Fruit fly (Drosophila melanogaster) whole organism, embryonic: Measurements from ENCODE around the gene Xe7.

Source experiments
- ATbp ChIP-seq: fragments of 200-800 bp; sonication (Bioruptor generic); optimal IDR thresholded peaks from 2 replicates; lab custom pipeline; 2017; ENCODE audit warnings: missing biosample characterization, mild to moderate bottlenecking, missing genetic modification characterization, missing genetic modification reagents
- BEAF-32 ChIP-seq: fragments of 200-800 bp; sonication (Bioruptor generic); optimal IDR thresholded peaks from 3 replicates; lab custom pipeline; 2017; ENCODE audit warnings: missing biosample characterization, missing genetic modification characterization, mild to moderate bottlenecking, moderate library complexity, missing genetic modification reagents
- CG10462 ChIP-seq: fragments of 200-800 bp; sonication (Bioruptor generic); optimal IDR thresholded peaks from 2 replicates; lab custom pipeline; 2016; ENCODE audit warnings: missing biosample characterization, missing genetic modification characterization
- CG10979 ChIP-seq: fragments of 200-800 bp; sonication (Bioruptor generic); optimal IDR thresholded peaks from 2 replicates; lab custom pipeline; 2018; ENCODE audit warnings: missing biosample characterization, mild to moderate bottlenecking, missing genetic modification characterization, moderate library complexity
- CG11085 ChIP-seq: fragments of 200-800 bp; sonication (Bioruptor generic); IDR thresholded peaks from 2 replicates; pipeline ENCODE4 v1.3.6; 2022; ENCODE audit warnings: missing biosample characterization, missing genetic modification characterization
- CG11696 ChIP-seq: fragments of 200-800 bp; sonication (Bioruptor generic); IDR thresholded peaks from 2 replicates; pipeline ENCODE4 v1.3.6; 2022; ENCODE audit warnings: missing biosample characterization, missing genetic modification characterization
- CG12942 ChIP-seq: fragments of 200-800 bp; sonication (Bioruptor generic); optimal IDR thresholded peaks from 3 replicates; lab custom pipeline; 2016; ENCODE audit warnings: missing biosample characterization, missing genetic modification characterization
- CG15269 ChIP-seq: fragments of 200-800 bp; sonication (Bioruptor generic); optimal IDR thresholded peaks from 2 replicates; lab custom pipeline; 2018; ENCODE audit warnings: missing biosample characterization, mild to moderate bottlenecking, missing genetic modification characterization, moderate library complexity
- CG1647 ChIP-seq: fragments of 200-800 bp; sonication (Bioruptor generic); optimal IDR thresholded peaks from 3 replicates; lab custom pipeline; 2016; ENCODE audit warnings: missing biosample characterization, missing genetic modification characterization
- CG16863 ChIP-seq: fragments of 200-800 bp; sonication (Bioruptor generic); optimal IDR thresholded peaks from 3 replicates; lab custom pipeline; 2016; ENCODE audit warnings: missing biosample characterization, missing genetic modification characterization
- CG17802 ChIP-seq: fragments of 200-800 bp; sonication (Bioruptor generic); optimal IDR thresholded peaks from 2 replicates; lab custom pipeline; 2018; ENCODE audit warnings: missing biosample characterization, mild to moderate bottlenecking, missing genetic modification characterization, moderate library complexity
- CG18476 ChIP-seq: fragments of 200-800 bp; sonication (Bioruptor generic); optimal IDR thresholded peaks from 2 replicates; lab custom pipeline; 2016; ENCODE audit warnings: missing biosample characterization, mild to moderate bottlenecking, missing genetic modification characterization
- CG2199 ChIP-seq: fragments of 200-800 bp; sonication (Bioruptor generic); IDR thresholded peaks from 3 replicates; pipeline ENCODE4 v1.3.6; 2022; ENCODE audit warnings: missing biosample characterization, missing genetic modification characterization
- CG3838 ChIP-seq: fragments of 200-800 bp; sonication (Bioruptor generic); optimal IDR thresholded peaks from 3 replicates; lab custom pipeline; 2016; ENCODE audit warnings: missing biosample characterization, missing genetic modification characterization
- CG3847 ChIP-seq: fragments of 200-800 bp; sonication (Bioruptor generic); IDR thresholded peaks from 2 replicates; pipeline ENCODE4 v1.3.6; 2022; ENCODE audit warnings: missing biosample characterization, missing genetic modification characterization
- CG43689 ChIP-seq: fragments of 200-800 bp; sonication (Bioruptor generic); IDR thresholded peaks from 2 replicates; pipeline ENCODE4 v1.3.6; 2022; ENCODE audit warnings: missing biosample characterization, missing genetic modification characterization
- CG4424 ChIP-seq: fragments of 200-800 bp; sonication (Bioruptor generic); optimal IDR thresholded peaks from 3 replicates; lab custom pipeline; 2016; ENCODE audit warnings: missing biosample characterization, missing genetic modification characterization
- CG4707 ChIP-seq: fragments of 200-800 bp; sonication (Bioruptor generic); optimal IDR thresholded peaks from 2 replicates; lab custom pipeline; 2018; ENCODE audit warnings: missing biosample characterization, mild to moderate bottlenecking, missing genetic modification characterization, moderate library complexity
- CG4820 ChIP-seq: fragments of 200-800 bp; sonication (Bioruptor generic); optimal IDR thresholded peaks from 3 replicates; lab custom pipeline; 2016; ENCODE audit warnings: missing biosample characterization, missing genetic modification characterization
- CG6175 ChIP-seq: fragments of 200-800 bp; sonication (Bioruptor generic); IDR thresholded peaks from 3 replicates; pipeline ENCODE4 v1.3.6; 2022; ENCODE audit warnings: missing biosample characterization, missing genetic modification characterization
- CG6654 ChIP-seq: fragments of 200-800 bp; sonication (Bioruptor generic); optimal IDR thresholded peaks from 2 replicates; lab custom pipeline; 2017; ENCODE audit warnings: missing biosample characterization, mild to moderate bottlenecking, missing genetic modification characterization
- CG6683 ChIP-seq: fragments of 200-800 bp; sonication (Bioruptor generic); optimal IDR thresholded peaks from 2 replicates; lab custom pipeline; 2017; ENCODE audit warnings: missing biosample characterization, mild to moderate bottlenecking, missing genetic modification characterization, missing genetic modification reagents
- CG7839 ChIP-seq: fragments of 200-800 bp; sonication (Bioruptor generic); optimal IDR thresholded peaks from 3 replicates; lab custom pipeline; 2018; ENCODE audit warnings: missing biosample characterization, mild to moderate bottlenecking, missing genetic modification characterization, moderate library complexity
- CG8924 ChIP-seq: fragments of 200-800 bp; optimal IDR thresholded peaks from 3 replicates; lab custom pipeline; 2019; ENCODE audit warnings: missing biosample characterization, mild to moderate bottlenecking, missing genetic modification characterization, moderate library complexity
- Camta ChIP-seq: fragments of 200-800 bp; sonication (Bioruptor generic); optimal IDR thresholded peaks from 2 replicates; lab custom pipeline; 2016; ENCODE audit warnings: missing biosample characterization, missing genetic modification characterization
- D19A ChIP-seq: fragments of 200-800 bp; optimal IDR thresholded peaks from 3 replicates; lab custom pipeline; 2019; ENCODE audit warnings: missing biosample characterization, mild to moderate bottlenecking, missing genetic modification characterization, moderate library complexity
- D19B ChIP-seq: fragments of 200-800 bp; sonication (Bioruptor generic); optimal IDR thresholded peaks from 2 replicates; lab custom pipeline; 2017; ENCODE audit warnings: missing biosample characterization, mild to moderate bottlenecking, missing genetic modification characterization
- Dek ChIP-seq: fragments of 200-800 bp; sonication (Bioruptor generic); optimal IDR thresholded peaks from 3 replicates; lab custom pipeline; 2019; ENCODE audit warnings: missing biosample characterization, mild to moderate bottlenecking, missing genetic modification characterization, moderate library complexity
- Dip3 ChIP-seq: fragments of 200-800 bp; sonication (Bioruptor generic); optimal IDR thresholded peaks from 3 replicates; lab custom pipeline; 2016; ENCODE audit warnings: missing biosample characterization, missing genetic modification characterization
- Lpt ChIP-seq: fragments of >200 bp; optimal IDR thresholded peaks from 2 replicates; lab custom pipeline; 2018; ENCODE audit warnings: missing biosample characterization, missing genetic modification characterization
- Nf-YA ChIP-seq: fragments of 200-800 bp; sonication (Bioruptor generic); IDR thresholded peaks from 2 replicates; pipeline ENCODE4 v1.3.6; 2022; ENCODE audit warnings: missing biosample characterization, missing genetic modification characterization
- Poxn ChIP-seq: fragments of 200-800 bp; sonication (Bioruptor generic); IDR thresholded peaks from 2 replicates; pipeline ENCODE4 v1.3.6; 2022; ENCODE audit warnings: missing biosample characterization, missing genetic modification characterization
- Rfx ChIP-seq: fragments of 200-800 bp; sonication (Bioruptor generic); IDR thresholded peaks from 2 replicates; pipeline ENCODE4 v1.3.6; 2022; ENCODE audit warnings: missing biosample characterization, missing genetic modification characterization
- Sry-β ChIP-seq: fragments of 200-800 bp; sonication (Bioruptor generic); optimal IDR thresholded peaks from 2 replicates; lab custom pipeline; 2018; ENCODE audit warnings: missing biosample characterization, mild to moderate bottlenecking, missing genetic modification characterization, moderate library complexity
- ase ChIP-seq: fragments of 200-800 bp; sonication (Bioruptor generic); IDR thresholded peaks from 3 replicates; pipeline ENCODE4 v1.3.6; 2022; ENCODE audit warnings: missing biosample characterization, missing genetic modification characterization
- bigmax ChIP-seq: fragments of 200-800 bp; sonication (Bioruptor generic); optimal IDR thresholded peaks from 2 replicates; lab custom pipeline; 2018; ENCODE audit warnings: missing biosample characterization, mild to moderate bottlenecking, missing genetic modification characterization
- btn ChIP-seq: fragments of 200-800 bp; sonication (Bioruptor generic); optimal IDR thresholded peaks from 2 replicates; lab custom pipeline; 2016; ENCODE audit warnings: missing biosample characterization, missing genetic modification characterization
- cwo ChIP-seq: fragments of 200-800 bp; sonication (Bioruptor generic); optimal IDR thresholded peaks from 3 replicates; lab custom pipeline; 2017; ENCODE audit warnings: missing biosample characterization, missing genetic modification characterization, mild to moderate bottlenecking, moderate library complexity, missing genetic modification reagents
- danr ChIP-seq: fragments of 200-800 bp; sonication (Bioruptor generic); IDR thresholded peaks from 2 replicates; pipeline ENCODE4 v1.3.6; 2022; ENCODE audit warnings: missing biosample characterization, missing genetic modification characterization
- dm ChIP-seq: fragments of 200-800 bp; sonication (Bioruptor generic); optimal IDR thresholded peaks from 3 replicates; lab custom pipeline; 2016; ENCODE audit warnings: missing biosample characterization, missing genetic modification characterization
- dmrt99B ChIP-seq: fragments of 200-800 bp; sonication (Bioruptor generic); optimal IDR thresholded peaks from 2 replicates; lab custom pipeline; 2018; ENCODE audit warnings: missing biosample characterization, mild to moderate bottlenecking, missing genetic modification characterization, moderate library complexity
- kah ChIP-seq: fragments of 200-800 bp; sonication (Bioruptor generic); optimal IDR thresholded peaks from 2 replicates; lab custom pipeline; 2018; ENCODE audit warnings: missing biosample characterization, mild to moderate bottlenecking, missing genetic modification characterization
- lilli ChIP-seq: fragments of 200-800 bp; sonication (Bioruptor generic); optimal IDR thresholded peaks from 3 replicates; lab custom pipeline; 2016; ENCODE audit warnings: missing biosample characterization, missing genetic modification characterization
- odd ChIP-seq: fragments of 200-800 bp; sonication (Bioruptor generic); optimal IDR thresholded peaks from 2 replicates; lab custom pipeline; 2017; ENCODE audit warnings: missing biosample characterization, mild to moderate bottlenecking, missing genetic modification characterization
- pb ChIP-seq: fragments of 200-800 bp; sonication (Bioruptor generic); optimal IDR thresholded peaks from 3 replicates; lab custom pipeline; 2016; ENCODE audit warnings: missing biosample characterization, missing genetic modification characterization
- sim ChIP-seq: fragments of 200-800 bp; sonication (Bioruptor generic); IDR thresholded peaks from 2 replicates; pipeline ENCODE4 v1.3.6; 2022; ENCODE audit warnings: missing biosample characterization, missing genetic modification characterization
- slbo ChIP-seq: fragments of 200-800 bp; sonication (Bioruptor generic); IDR thresholded peaks from 2 replicates; pipeline ENCODE4 v1.3.6; 2022; ENCODE audit warnings: missing biosample characterization, missing genetic modification characterization
- ssp ChIP-seq: fragments of 200-800 bp; sonication (Bioruptor generic); IDR thresholded peaks from 2 replicates; pipeline ENCODE4 v1.3.6; 2022; ENCODE audit warnings: missing biosample characterization, missing genetic modification characterization
- tap ChIP-seq: fragments of 200-800 bp; optimal IDR thresholded peaks from 3 replicates; lab custom pipeline; 2019; ENCODE audit warnings: missing biosample characterization, mild to moderate bottlenecking, missing genetic modification characterization, moderate library complexity
- tll ChIP-seq, 2 experiments: fragments of 200-800 bp in 1 of 2; fragments of >200 bp in 1 of 2; sonication (Bioruptor generic) in 1 of 2; optimal IDR thresholded peaks; 2 replicates each; lab custom pipeline; 2017 to 2019; ENCODE audit warnings: missing biosample characterization in 2 of 2, missing genetic modification characterization in 2 of 2, mild to moderate bottlenecking in 1 of 2, moderate library complexity in 1 of 2

Xe7 gene

DNA sequence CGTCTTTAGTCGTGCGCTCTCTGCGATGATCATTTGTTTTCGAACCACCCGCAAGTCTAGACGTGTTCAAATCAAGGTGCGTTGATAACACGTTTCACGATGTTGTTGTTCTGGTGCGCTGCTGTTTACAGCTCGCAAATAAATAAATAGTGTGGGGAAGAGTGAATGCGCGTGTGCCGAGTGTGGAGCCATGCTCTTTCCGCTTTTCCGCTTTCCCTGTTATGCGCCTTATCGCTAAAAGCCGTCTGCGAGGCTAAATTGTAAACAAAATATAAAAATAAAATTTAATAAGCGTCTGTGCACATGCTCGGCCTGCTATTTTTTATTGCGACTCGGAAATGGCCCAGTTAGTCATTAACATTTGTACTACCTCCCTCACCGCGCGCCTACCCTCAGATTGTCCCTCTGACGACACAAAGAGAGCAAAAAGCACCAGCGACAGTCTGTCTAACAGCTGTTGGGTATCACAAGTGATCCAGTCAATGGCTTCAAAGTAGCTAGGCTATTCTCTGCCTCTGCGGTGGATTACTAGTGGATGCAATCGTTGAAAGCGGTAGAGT lies 3.6 kb upstream of the Xe7 start (continued):
- TF ChIP-seq ATbp (GFP tag; lab: Kevin White, UChicago) (peak; percentile 97), Sry-β (GFP tag; lab: Kevin White, UChicago) (no peak), CG4424 (GFP tag; lab: Kevin White, UChicago) (peak; percentile 42), tap (tag; lab: Kevin White, UChicago) (peak; percentile 64), CG3838 (GFP tag; lab: Kevin White, UChicago) (peak; percentile 27), CG1647 (GFP tag; lab: Kevin White, UChicago) (no peak), lilli (peak; percentile 42), Dek (tag; lab: Kevin White, UChicago) (peak; percentile 57), cwo (GFP tag; lab: Kevin White, UChicago) (peak; percentile 95), CG8924 (tag; lab: Kevin White, UChicago) (peak; percentile 82), CG16863 (peak; percentile 67), bigmax (peak; percentile 70), CG2199 (peak; percentile 74; the same call in 2 of the 3 replicates), Nf-YA (peak; percentile 36; the same call in 1 of the 2 replicates), ssp (GFP tag; lab: Robert Waterston, UW) (no peak), Poxn (GFP tag; lab: Robert Waterston, UW) (no peak), CG10462 (no peak), CG11696 (GFP tag; lab: Robert Waterston, UW) (no peak; the same call in 1 of the 2 replicates), CG3847 (GFP tag; lab: Robert Waterston, UW) (0 out of 2 replicates have a peak, but pooled peaks have one; percentile 17), dm (GFP tag; lab: Kevin White, UChicago) (peak; percentile 81), ase (GFP tag; lab: Robert Waterston, UW) (no peak; the same call in 2 of the 3 replicates), danr (GFP tag; lab: Robert Waterston, UW) (no peak), D19A (tag; lab: Kevin White, UChicago) (peak; percentile 65), CG6654 (peak; percentile 25), CG4707 (GFP tag; lab: Kevin White, UChicago) (peak; percentile 93), CG15269 (tag; lab: Kevin White, UChicago) (no peak), dmrt99B (tag; lab: Kevin White, UChicago) (no peak), CG6683 (GFP tag; lab: Kevin White, UChicago) (peak; percentile 81), CG12942 (peak; percentile 58), CG4820 (GFP tag; lab: Kevin White, UChicago) (peak; percentile 22), CG43689 (GFP tag; lab: Robert Waterston, UW) (no peak), Camta (peak; percentile 49), tll (GFP tag; optimal IDR thresholded peaks at IDR 0.05; lab: Kevin White, UChicago) (no peak), Dip3 (GFP tag; lab: Kevin White, UChicago) (no peak), btn (GFP tag; lab: Kevin White, UChicago) (peak; percentile 57), CG7839 (tag; lab: Kevin White, UChicago) (no peak), BEAF-32 (GFP tag; lab: Kevin White, UChicago) (no peak), pb (GFP tag; lab: Kevin White, UChicago) (peak; percentile 4), CG17802 (tag; lab: Kevin White, UChicago) (peak; percentile 55), kah (peak; percentile 86), Rfx (GFP tag; lab: Robert Waterston, UW) (peak; percentile 63; the same call in 1 of the 2 replicates), odd (GFP tag; lab: Kevin White, UChicago) (peak; percentile 91), CG18476 (GFP tag; lab: Kevin White, UChicago) (peak; percentile 69), sim (no peak), slbo (0 out of 2 replicates have a peak, but pooled peaks have one; percentile 18), D19B (GFP tag; lab: Kevin White, UChicago) (peak; percentile 40), Lpt (GFP tag; lab: Kevin White, UChicago) (no peak), CG6175 (GFP tag; lab: Robert Waterston, UW) (no peak), CG11085 (GFP tag; lab: Robert Waterston, UW) (no peak), CG10979 (tag; lab: Kevin White, UChicago) (peak; percentile 42)
